Fruit fly (Drosophila melanogaster) whole organism, embryonic: ENCODE measurements around the gene CG12814.

Experiments
- Asciz ChIP-seq: fragments of 200-800 bp; sonication (Bioruptor generic); optimal IDR thresholded peaks from 2 replicates; lab custom pipeline; 2017; ENCODE audit warnings: missing biosample characterization, mild to moderate bottlenecking, missing genetic modification characterization, missing genetic modification reagents
- CG11085 ChIP-seq: fragments of 200-800 bp; sonication (Bioruptor generic); IDR thresholded peaks from 2 replicates; pipeline ENCODE4 v1.3.6; 2022; ENCODE audit warnings: missing biosample characterization, missing genetic modification characterization
- CG11504 ChIP-seq: fragments of 200-800 bp; sonication (Bioruptor generic); optimal IDR thresholded peaks from 3 replicates; lab custom pipeline; 2019; ENCODE audit warnings: missing biosample characterization, mild to moderate bottlenecking, missing genetic modification characterization, moderate library complexity
- CG11696 ChIP-seq: fragments of 200-800 bp; sonication (Bioruptor generic); IDR thresholded peaks from 2 replicates; pipeline ENCODE4 v1.3.6; 2022; ENCODE audit warnings: missing biosample characterization, missing genetic modification characterization
- CG12236 ChIP-seq: fragments of 200-800 bp; sonication (Bioruptor generic); optimal IDR thresholded peaks from 2 replicates; lab custom pipeline; 2016; ENCODE audit warnings: missing biosample characterization, missing genetic modification characterization
- CG1233 ChIP-seq: fragments of 200-800 bp; sonication (Bioruptor generic); optimal IDR thresholded peaks from 4 replicates; lab custom pipeline; 2018; ENCODE audit warnings: missing biosample characterization, mild to moderate bottlenecking, missing genetic modification characterization
- CG12659 ChIP-seq: fragments of 200-800 bp; sonication (Bioruptor generic); optimal IDR thresholded peaks from 3 replicates; lab custom pipeline; 2017; ENCODE audit warnings: mild to moderate bottlenecking, missing biosample characterization, missing genetic modification reagents, missing genetic modification characterization
- CG13424 ChIP-seq: fragments of 200-800 bp; sonication (Bioruptor generic); optimal IDR thresholded peaks from 2 replicates; lab custom pipeline; 2019; ENCODE audit warnings: missing biosample characterization, mild to moderate bottlenecking, missing genetic modification characterization, moderate library complexity
- CG14965 ChIP-seq: fragments of 200-800 bp; sonication (Bioruptor generic); optimal IDR thresholded peaks from 2 replicates; lab custom pipeline; 2016; ENCODE audit warnings: missing biosample characterization, missing genetic modification characterization, borderline replicate concordance
- CG15073 ChIP-seq: fragments of 200-800 bp; sonication (Bioruptor generic); optimal IDR thresholded peaks from 2 replicates; lab custom pipeline; 2016; ENCODE audit warnings: missing biosample characterization, missing genetic modification characterization
- CG15269 ChIP-seq: fragments of 200-800 bp; sonication (Bioruptor generic); optimal IDR thresholded peaks from 2 replicates; lab custom pipeline; 2018; ENCODE audit warnings: missing biosample characterization, mild to moderate bottlenecking, missing genetic modification characterization, moderate library complexity
- CG15601 ChIP-seq: fragments of 200-800 bp; sonication (Bioruptor generic); optimal IDR thresholded peaks from 3 replicates; lab custom pipeline; 2019; ENCODE audit warnings: missing biosample characterization, mild to moderate bottlenecking, missing genetic modification characterization, moderate library complexity
- CG15696 ChIP-seq: fragments of 200-800 bp; sonication (Bioruptor generic); optimal IDR thresholded peaks from 2 replicates; lab custom pipeline; 2019; ENCODE audit warnings: missing biosample characterization, mild to moderate bottlenecking, missing genetic modification characterization, moderate library complexity
- CG17361 ChIP-seq: fragments of 200-800 bp; sonication (Bioruptor generic); IDR thresholded peaks from 3 replicates; pipeline ENCODE4 v1.3.6; 2022; ENCODE audit warnings: missing biosample characterization, missing genetic modification characterization
- CG18764 ChIP-seq: fragments of 200-800 bp; sonication (Bioruptor generic); optimal IDR thresholded peaks from 3 replicates; lab custom pipeline; 2016; ENCODE audit warnings: missing biosample characterization, missing genetic modification characterization
- CG2678 ChIP-seq: fragments of 200-800 bp; sonication (Bioruptor generic); optimal IDR thresholded peaks from 3 replicates; lab custom pipeline; 2019; ENCODE audit warnings: missing biosample characterization, mild to moderate bottlenecking, missing genetic modification characterization, moderate library complexity
- CG2875 ChIP-seq: fragments of 200-800 bp; sonication (Bioruptor generic); optimal IDR thresholded peaks from 2 replicates; lab custom pipeline; 2017; ENCODE audit warnings: missing biosample characterization, mild to moderate bottlenecking, missing genetic modification characterization, missing genetic modification reagents
- CG31441 ChIP-seq: fragments of 200-800 bp; sonication (Bioruptor generic); IDR thresholded peaks from 2 replicates; pipeline ENCODE4 v1.3.6; 2022; ENCODE audit warnings: missing biosample characterization, missing genetic modification characterization
- CG32532 ChIP-seq: fragments of 200-800 bp; sonication (Bioruptor generic); IDR thresholded peaks from 2 replicates; pipeline ENCODE4 v1.3.6; 2022; ENCODE audit warnings: missing biosample characterization, missing genetic modification characterization
- CG32767 ChIP-seq: fragments of 200-800 bp; sonication (Bioruptor generic); IDR thresholded peaks from 2 replicates; pipeline ENCODE4 v1.3.6; 2022; ENCODE audit warnings: missing biosample characterization, missing genetic modification characterization
- CG4707 ChIP-seq: fragments of 200-800 bp; sonication (Bioruptor generic); optimal IDR thresholded peaks from 2 replicates; lab custom pipeline; 2018; ENCODE audit warnings: missing biosample characterization, mild to moderate bottlenecking, missing genetic modification characterization, moderate library complexity
- CG5245 ChIP-seq: fragments of 200-800 bp; sonication (Bioruptor generic); optimal IDR thresholded peaks from 3 replicates; lab custom pipeline; 2016; ENCODE audit warnings: missing biosample characterization, missing genetic modification characterization
- CG7786 ChIP-seq: fragments of 200-800 bp; sonication (Bioruptor generic); optimal IDR thresholded peaks from 2 replicates; lab custom pipeline; 2016; ENCODE audit warnings: missing biosample characterization, missing genetic modification characterization
- CG7839 ChIP-seq: fragments of 200-800 bp; sonication (Bioruptor generic); optimal IDR thresholded peaks from 3 replicates; lab custom pipeline; 2018; ENCODE audit warnings: missing biosample characterization, mild to moderate bottlenecking, missing genetic modification characterization, moderate library complexity
- CG9437 ChIP-seq: fragments of 200-800 bp; sonication (Bioruptor generic); optimal IDR thresholded peaks from 2 replicates; lab custom pipeline; 2018; ENCODE audit warnings: missing biosample characterization, mild to moderate bottlenecking, missing genetic modification characterization
- Chrac-16 ChIP-seq: fragments of 200-800 bp; sonication (Bioruptor generic); optimal IDR thresholded peaks from 3 replicates; lab custom pipeline; 2016; ENCODE audit warnings: missing biosample characterization, missing genetic modification characterization
- D19B ChIP-seq: fragments of 200-800 bp; sonication (Bioruptor generic); optimal IDR thresholded peaks from 2 replicates; lab custom pipeline; 2017; ENCODE audit warnings: missing biosample characterization, mild to moderate bottlenecking, missing genetic modification characterization
- Fer1 ChIP-seq: fragments of 200-800 bp; sonication (Bioruptor generic); optimal IDR thresholded peaks from 2 replicates; lab custom pipeline; 2017; ENCODE audit warnings: missing biosample characterization, mild to moderate bottlenecking, missing genetic modification characterization
- HLH54F ChIP-seq: fragments of 200-800 bp; sonication (Bioruptor generic); optimal IDR thresholded peaks from 3 replicates; lab custom pipeline; 2016; ENCODE audit warnings: missing biosample characterization, missing genetic modification characterization
- Kr ChIP-seq: fragments of 200-800 bp; sonication (Bioruptor generic); optimal IDR thresholded peaks from 2 replicates; lab custom pipeline; 2017; ENCODE audit warnings: missing biosample characterization, mild to moderate bottlenecking, missing genetic modification characterization
- MTF-1 ChIP-seq: fragments of 200-800 bp; sonication (Bioruptor generic); optimal IDR thresholded peaks from 2 replicates; lab custom pipeline; 2018; ENCODE audit warnings: missing biosample characterization, mild to moderate bottlenecking, missing genetic modification characterization, borderline replicate concordance
- Max ChIP-seq: fragments of 200-800 bp; sonication (Bioruptor generic); optimal IDR thresholded peaks from 2 replicates; lab custom pipeline; 2016; ENCODE audit warnings: missing biosample characterization, mild to moderate bottlenecking, missing genetic modification characterization
- NC2β ChIP-seq: fragments of 200-800 bp; sonication (Bioruptor generic); optimal IDR thresholded peaks from 2 replicates; lab custom pipeline; 2016; ENCODE audit warnings: missing biosample characterization, missing genetic modification characterization
- Rfx ChIP-seq: fragments of 200-800 bp; sonication (Bioruptor generic); IDR thresholded peaks from 2 replicates; pipeline ENCODE4 v1.3.6; 2022; ENCODE audit warnings: missing biosample characterization, missing genetic modification characterization
- Spps ChIP-seq: fragments of 200-800 bp; sonication (Bioruptor generic); optimal IDR thresholded peaks from 2 replicates; lab custom pipeline; 2018; ENCODE audit warnings: missing biosample characterization, mild to moderate bottlenecking, missing genetic modification characterization
- Ssrp ChIP-seq: fragments of 200-800 bp; sonication (Bioruptor generic); optimal IDR thresholded peaks from 2 replicates; lab custom pipeline; 2018; ENCODE audit warnings: missing biosample characterization, mild to moderate bottlenecking, missing genetic modification characterization, moderate library complexity
- Xrp1 ChIP-seq: fragments of 200-800 bp; sonication (Bioruptor generic); IDR thresholded peaks from 2 replicates; pipeline ENCODE4 v1.3.6; 2022; ENCODE audit warnings: missing biosample characterization, missing genetic modification characterization
- croc ChIP-seq: fragments of 200-800 bp; sonication (Bioruptor generic); conservative IDR thresholded peaks from 3 replicates; pipeline ENCODE4 v1.3.6; 2022; ENCODE audit warnings: missing biosample characterization, missing genetic modification characterization
- dysf ChIP-seq: fragments of 200-800 bp; sonication (Bioruptor generic); IDR thresholded peaks from 3 replicates; pipeline ENCODE4 v1.3.6; 2022; ENCODE audit warnings: missing biosample characterization, missing genetic modification characterization
- gcm ChIP-seq: fragments of 200-800 bp; sonication (Bioruptor generic); optimal IDR thresholded peaks from 2 replicates; lab custom pipeline; 2019; ENCODE audit warnings: missing biosample characterization, mild to moderate bottlenecking, missing genetic modification characterization, moderate library complexity
- gem ChIP-seq: fragments of 200-800 bp; sonication (Bioruptor generic); optimal IDR thresholded peaks from 2 replicates; lab custom pipeline; 2019; ENCODE audit warnings: missing biosample characterization, mild to moderate bottlenecking, missing genetic modification characterization, moderate library complexity
- kah ChIP-seq: fragments of 200-800 bp; sonication (Bioruptor generic); optimal IDR thresholded peaks from 2 replicates; lab custom pipeline; 2018; ENCODE audit warnings: missing biosample characterization, mild to moderate bottlenecking, missing genetic modification characterization
- knrl ChIP-seq: fragments of 200-800 bp; sonication (Bioruptor generic); IDR thresholded peaks from 3 replicates; pipeline ENCODE4 v1.3.6; 2022; ENCODE audit warnings: missing biosample characterization, missing genetic modification characterization; ENCODE audit not compliant: partially characterized antibody
- nmo ChIP-seq: fragments of 200-800 bp; sonication (Bioruptor generic); optimal IDR thresholded peaks from 2 replicates; lab custom pipeline; 2018; ENCODE audit warnings: missing biosample characterization, mild to moderate bottlenecking, missing genetic modification characterization, moderate library complexity
- so ChIP-seq: fragments of 200-800 bp; sonication (Bioruptor generic); IDR thresholded peaks from 3 replicates; pipeline ENCODE4 v1.3.6; 2022; ENCODE audit warnings: missing biosample characterization, missing genetic modification characterization
- trem ChIP-seq: fragments of 200-800 bp; optimal IDR thresholded peaks from 3 replicates; lab custom pipeline; 2019; ENCODE audit warnings: missing biosample characterization, mild to moderate bottlenecking, missing genetic modification characterization, moderate library complexity
- wek ChIP-seq: fragments of 200-800 bp; sonication (Bioruptor generic); optimal IDR thresholded peaks from 3 replicates; lab custom pipeline; 2018; ENCODE audit warnings: missing biosample characterization, mild to moderate bottlenecking, missing genetic modification characterization, moderate library complexity
- zfh2 ChIP-seq: fragments of 200-800 bp; sonication (Bioruptor generic); optimal IDR thresholded peaks from 2 replicates; lab custom pipeline; 2016; ENCODE audit warnings: missing biosample characterization, missing genetic modification characterization

The CG12814 gene

DNA sequence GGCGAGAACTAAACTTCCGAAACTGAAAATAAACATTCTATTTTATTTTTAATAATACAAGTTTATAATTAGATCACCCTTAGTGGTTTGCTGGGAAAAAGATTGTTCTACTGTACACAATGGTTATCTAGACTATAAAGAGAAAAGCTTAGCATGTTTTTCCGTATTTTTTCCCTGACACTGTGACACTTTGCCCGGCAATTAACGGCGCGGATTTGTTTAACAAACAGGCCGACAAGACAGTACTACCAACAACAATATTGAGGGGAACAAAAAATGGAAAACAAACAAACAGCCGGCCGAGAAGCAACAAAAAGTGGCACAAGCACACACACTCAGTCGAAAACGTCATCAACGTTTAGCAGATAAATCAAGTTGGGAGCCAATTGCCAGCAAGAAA is 17.3 kb upstream of the CG12814 start:
- TF ChIP-seq CG7786 (GFP tag; lab: Kevin White, UChicago) (no peak), Asciz (GFP tag; lab: Kevin White, UChicago) (peak; percentile 16)

DNA sequence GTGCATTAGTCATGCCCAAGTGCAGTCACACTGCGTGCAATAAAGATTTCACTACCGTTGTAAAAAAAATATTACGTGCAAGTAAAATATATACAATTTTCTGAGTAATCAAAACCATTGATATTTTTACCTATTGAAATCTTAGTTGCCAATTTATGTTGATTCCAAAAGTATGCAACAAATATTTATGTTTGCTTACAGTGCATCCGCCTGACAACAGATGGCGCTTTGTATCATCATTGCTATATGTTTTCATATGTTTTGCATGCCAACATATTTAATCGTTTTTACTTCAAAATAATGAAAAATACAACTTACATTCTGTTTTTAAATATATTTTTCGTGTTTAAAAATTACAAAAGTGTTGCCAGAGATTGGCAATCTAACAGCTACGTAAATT is 14.2 kb upstream of the CG12814 start:
- TF ChIP-seq CG12659 (GFP tag; lab: Kevin White, UChicago): peak; percentile 4
- no peak for TF ChIP-seq zfh2
- no peak for TF ChIP-seq Ssrp (tag; lab: Kevin White, UChicago)
- TF ChIP-seq CG15696 (tag; lab: Kevin White, UChicago): peak; percentile 42
- TF ChIP-seq CG5245 (GFP tag; lab: Kevin White, UChicago): peak; percentile 8
- TF ChIP-seq gcm (GFP tag; lab: Kevin White, UChicago): peak; percentile 23
- TF ChIP-seq Rfx: peak; percentile 56
- TF ChIP-seq Fer1: peak; percentile 3
- peak; percentile 42; the same call in 1 of the 3 replicates for TF ChIP-seq knrl (GFP tag; lab: Robert Waterston, UW)
- TF ChIP-seq CG9437 (GFP tag; lab: Kevin White, UChicago): peak; percentile 28
- TF ChIP-seq CG32767 (GFP tag; lab: Robert Waterston, UW): no peak
- TF ChIP-seq CG11504 (tag; lab: Kevin White, UChicago): peak; percentile 40
- TF ChIP-seq CG7839 (tag; lab: Kevin White, UChicago): peak; percentile 30
- TF ChIP-seq Max (GFP tag; lab: Kevin White, UChicago): no peak
- TF ChIP-seq nmo: peak; percentile 17
- no peak for TF ChIP-seq D19B (GFP tag; lab: Kevin White, UChicago)
- TF ChIP-seq wek (GFP tag; lab: Kevin White, UChicago): no peak
- peak; percentile 99 for TF ChIP-seq CG15601 (tag; lab: Kevin White, UChicago)
- peak; percentile 6 for TF ChIP-seq Chrac-16 (GFP tag; lab: Kevin White, UChicago)
- TF ChIP-seq Xrp1 (GFP tag; lab: Robert Waterston, UW): peak; percentile 46; the same call in 1 of the 2 replicates
- peak; percentile 22; the same call in 1 of the 3 replicates for TF ChIP-seq croc (GFP tag; lab: Robert Waterston, UW)
- peak; percentile 44 for TF ChIP-seq CG2875 (GFP tag; lab: Kevin White, UChicago)
- TF ChIP-seq NC2β: peak; percentile 21
- TF ChIP-seq CG1233: peak; percentile 35
- peak; percentile 16; the same call in 1 of the 2 replicates for TF ChIP-seq CG11085
- peak; percentile 24 for TF ChIP-seq CG18764 (GFP tag; lab: Kevin White, UChicago)
- no peak for TF ChIP-seq CG11696
- TF ChIP-seq trem (tag; lab: Kevin White, UChicago): peak; percentile 31
- TF ChIP-seq CG17361: 0 out of 3 replicates have a peak, but pooled peaks have one; percentile 12
- peak; percentile 27 for TF ChIP-seq gem
- TF ChIP-seq Spps (tag; lab: Kevin White, UChicago): no peak
- peak; percentile 28; the same call in 1 of the 3 replicates for TF ChIP-seq dysf (GFP tag; lab: Robert Waterston, UW)
- peak; percentile 33; the same call in 1 of the 2 replicates for TF ChIP-seq CG31441 (GFP tag; lab: Robert Waterston, UW)
- peak; percentile 43 for TF ChIP-seq CG4707 (GFP tag; lab: Kevin White, UChicago)
- TF ChIP-seq MTF-1 (GFP tag; lab: Kevin White, UChicago): peak; percentile 23
- TF ChIP-seq kah: peak; percentile 8
- TF ChIP-seq CG15073 (GFP tag; lab: Kevin White, UChicago): no peak
- TF ChIP-seq Kr (GFP tag; lab: Kevin White, UChicago): peak; percentile 0
- peak; percentile 29 for TF ChIP-seq CG13424
- TF ChIP-seq so (GFP tag; lab: Robert Waterston, UW): peak; percentile 73; the same call in 2 of the 3 replicates
- peak; percentile 13 for TF ChIP-seq CG15269
- peak; percentile 63; the same call in 1 of the 2 replicates for TF ChIP-seq CG32532 (GFP tag; lab: Robert Waterston, UW)
- TF ChIP-seq CG12236 (GFP tag; lab: Kevin White, UChicago): no peak
- TF ChIP-seq CG2678 (tag; lab: Kevin White, UChicago): no peak
- TF ChIP-seq CG14965 (GFP tag; lab: Kevin White, UChicago): peak; percentile 98
- TF ChIP-seq HLH54F: no peak
